Fruit fly (Drosophila melanogaster) whole organism, embryonic: ENCODE results near the gene Pex5.

Source experiments
- B-H1 ChIP-seq: fragments of 200-800 bp; sonication (Bioruptor generic); IDR thresholded peaks from 3 replicates; pipeline ENCODE4 v1.3.6; 2022; ENCODE audit warnings: missing biosample characterization, missing genetic modification characterization
- CG13287 ChIP-seq: fragments of 200-800 bp; sonication (Bioruptor generic); IDR thresholded peaks from 2 replicates; pipeline ENCODE4 v1.3.6; 2022; ENCODE audit warnings: missing biosample characterization, missing genetic modification characterization; ENCODE audit not compliant: partially characterized antibody
- CG17186 ChIP-seq: fragments of 200-800 bp; sonication (Bioruptor generic); optimal IDR thresholded peaks from 3 replicates; lab custom pipeline; 2017; ENCODE audit warnings: missing biosample characterization, missing genetic modification reagents, missing genetic modification characterization
- CG32532 ChIP-seq: fragments of 200-800 bp; sonication (Bioruptor generic); IDR thresholded peaks from 2 replicates; pipeline ENCODE4 v1.3.6; 2022; ENCODE audit warnings: missing biosample characterization, missing genetic modification characterization
- CG7745 ChIP-seq: fragments of 200-800 bp; sonication (Bioruptor generic); optimal IDR thresholded peaks from 2 replicates; lab custom pipeline; 2018; ENCODE audit warnings: missing biosample characterization, mild to moderate bottlenecking, missing genetic modification characterization, moderate library complexity
- CG9215 ChIP-seq: fragments of 200-800 bp; sonication (Bioruptor generic); IDR thresholded peaks from 2 replicates; pipeline ENCODE4 v1.3.6; 2022; ENCODE audit warnings: missing biosample characterization, missing genetic modification characterization
- D19B ChIP-seq: fragments of 200-800 bp; sonication (Bioruptor generic); optimal IDR thresholded peaks from 2 replicates; lab custom pipeline; 2017; ENCODE audit warnings: missing biosample characterization, mild to moderate bottlenecking, missing genetic modification characterization
- Med ChIP-seq: fragments of 200-800 bp; sonication (Bioruptor generic); peaks from one replicate; lab custom pipeline; 2016; ENCODE audit warnings: missing biosample characterization, missing genetic modification characterization, mild to moderate bottlenecking, inconsistent platforms, moderate library complexity
- bowl ChIP-seq: fragments of 200-800 bp; sonication (Bioruptor generic); IDR thresholded peaks from 2 replicates; pipeline ENCODE4 v1.3.6; 2022; ENCODE audit warnings: missing biosample characterization, missing genetic modification characterization
- lilli ChIP-seq: fragments of 200-800 bp; sonication (Bioruptor generic); optimal IDR thresholded peaks from 3 replicates; lab custom pipeline; 2016; ENCODE audit warnings: missing biosample characterization, missing genetic modification characterization
- run ChIP-seq: fragments of 200-800 bp; sonication (Bioruptor generic); optimal IDR thresholded peaks from 3 replicates; lab custom pipeline; 2018; ENCODE audit warnings: missing biosample characterization, mild to moderate bottlenecking, missing genetic modification characterization

dm6 chrX:1828097-1828496, 40.8 kb downstream of the Pex5 start:
- TF ChIP-seq bowl (GFP tag; lab: Robert Waterston, UW) = no peak
- no peak for TF ChIP-seq CG7745 (tag; lab: Kevin White, UChicago)
- no peak for TF ChIP-seq CG13287
- no peak for TF ChIP-seq lilli
- no peak for TF ChIP-seq B-H1 (GFP tag; lab: Robert Waterston, UW)
- TF ChIP-seq CG32532 (GFP tag; lab: Robert Waterston, UW) = no peak
- no peak for TF ChIP-seq run (tag; lab: Kevin White, UChicago)
- no peak for TF ChIP-seq CG9215
- TF ChIP-seq Med = peak; percentile 34
- TF ChIP-seq CG17186 (GFP tag; lab: Kevin White, UChicago) = no peak
- TF ChIP-seq D19B (GFP tag; lab: Kevin White, UChicago) = no peak
